Fruit fly (Drosophila melanogaster) whole organism, embryonic: ENCODE measurements around the gene GstZ1.

ENCODE experiments used
- B-H1 ChIP-seq: fragments of 200-800 bp; sonication (Bioruptor generic); IDR thresholded peaks from 3 replicates; pipeline ENCODE4 v1.3.6; 2022; ENCODE audit warnings: missing biosample characterization, missing genetic modification characterization
- Bteb2 ChIP-seq: fragments of 200-800 bp; sonication (Bioruptor generic); optimal IDR thresholded peaks from 2 replicates; lab custom pipeline; 2016; ENCODE audit warnings: missing biosample characterization, missing genetic modification characterization
- CG13296 ChIP-seq: fragments of 200-800 bp; sonication (Bioruptor generic); optimal IDR thresholded peaks from 3 replicates; lab custom pipeline; 2018; ENCODE audit warnings: missing biosample characterization, mild to moderate bottlenecking, missing genetic modification characterization
- CG13424 ChIP-seq: fragments of 200-800 bp; sonication (Bioruptor generic); optimal IDR thresholded peaks from 2 replicates; lab custom pipeline; 2019; ENCODE audit warnings: missing biosample characterization, mild to moderate bottlenecking, missing genetic modification characterization, moderate library complexity
- CG14710 ChIP-seq: fragments of 200-800 bp; sonication (Bioruptor generic); optimal IDR thresholded peaks from 3 replicates; lab custom pipeline; 2019; ENCODE audit warnings: missing biosample characterization, mild to moderate bottlenecking, missing genetic modification characterization, moderate library complexity
- CG15269 ChIP-seq: fragments of 200-800 bp; sonication (Bioruptor generic); optimal IDR thresholded peaks from 2 replicates; lab custom pipeline; 2018; ENCODE audit warnings: missing biosample characterization, mild to moderate bottlenecking, missing genetic modification characterization, moderate library complexity
- CG18599 ChIP-seq: fragments of 200-800 bp; sonication (Bioruptor generic); optimal IDR thresholded peaks from 3 replicates; lab custom pipeline; 2017; ENCODE audit warnings: missing biosample characterization, missing genetic modification characterization, mild to moderate bottlenecking, moderate library complexity, missing genetic modification reagents
- CG2875 ChIP-seq: fragments of 200-800 bp; sonication (Bioruptor generic); optimal IDR thresholded peaks from 2 replicates; lab custom pipeline; 2017; ENCODE audit warnings: missing biosample characterization, mild to moderate bottlenecking, missing genetic modification characterization, missing genetic modification reagents
- CG30431 ChIP-seq: fragments of 200-800 bp; sonication (Bioruptor generic); optimal IDR thresholded peaks from 2 replicates; lab custom pipeline; 2017; ENCODE audit warnings: missing biosample characterization, missing genetic modification characterization
- CG32772 ChIP-seq: fragments of 200-800 bp; sonication (Bioruptor generic); IDR thresholded peaks from 2 replicates; pipeline ENCODE4 v1.3.6; 2022; ENCODE audit warnings: missing biosample characterization, missing genetic modification characterization
- CG34224 ChIP-seq: fragments of 200-800 bp; sonication (Bioruptor generic); IDR thresholded peaks from 3 replicates; pipeline ENCODE4 v1.3.6; 2022; ENCODE audit warnings: missing biosample characterization, missing genetic modification characterization; ENCODE audit not compliant: partially characterized antibody
- CG3838 ChIP-seq: fragments of 200-800 bp; sonication (Bioruptor generic); optimal IDR thresholded peaks from 3 replicates; lab custom pipeline; 2016; ENCODE audit warnings: missing biosample characterization, missing genetic modification characterization
- CG4328 ChIP-seq: fragments of 200-800 bp; sonication (Bioruptor generic); optimal IDR thresholded peaks from 3 replicates; lab custom pipeline; 2017; ENCODE audit warnings: missing biosample characterization, missing genetic modification reagents, missing genetic modification characterization
- CG4730 ChIP-seq: fragments of 200-800 bp; sonication (Bioruptor generic); IDR thresholded peaks from 2 replicates; pipeline ENCODE4 v1.3.6; 2022; ENCODE audit warnings: missing biosample characterization, missing genetic modification characterization
- CG5180 ChIP-seq: fragments of 200-800 bp; sonication (Bioruptor generic); optimal IDR thresholded peaks from 3 replicates; lab custom pipeline; 2017; ENCODE audit warnings: missing biosample characterization, missing genetic modification characterization, mild to moderate bottlenecking, moderate library complexity, missing genetic modification reagents
- CrebB ChIP-seq: fragments of 200-800 bp; sonication (Bioruptor generic); optimal IDR thresholded peaks from 3 replicates; lab custom pipeline; 2018; ENCODE audit warnings: missing biosample characterization, mild to moderate bottlenecking, missing genetic modification characterization
- Dek ChIP-seq: fragments of 200-800 bp; sonication (Bioruptor generic); optimal IDR thresholded peaks from 3 replicates; lab custom pipeline; 2019; ENCODE audit warnings: missing biosample characterization, mild to moderate bottlenecking, missing genetic modification characterization, moderate library complexity
- HmgD ChIP-seq: fragments of 200-800 bp; sonication (Bioruptor generic); optimal IDR thresholded peaks from 3 replicates; lab custom pipeline; 2016; ENCODE audit warnings: missing biosample characterization, missing genetic modification characterization
- Pdp1 ChIP-seq, 2 experiments: fragments of 200-800 bp; sonication (Bioruptor generic); optimal IDR thresholded peaks; 3 replicates each; lab custom pipeline; 2016; ENCODE audit warnings: missing biosample characterization in 2 of 2, missing genetic modification characterization in 2 of 2, mild to moderate bottlenecking in 1 of 2, moderate library complexity in 1 of 2
- Xrp1 ChIP-seq: fragments of 200-800 bp; sonication (Bioruptor generic); IDR thresholded peaks from 2 replicates; pipeline ENCODE4 v1.3.6; 2022; ENCODE audit warnings: missing biosample characterization, missing genetic modification characterization
- btn ChIP-seq: fragments of 200-800 bp; sonication (Bioruptor generic); optimal IDR thresholded peaks from 2 replicates; lab custom pipeline; 2016; ENCODE audit warnings: missing biosample characterization, missing genetic modification characterization
- caup ChIP-seq: fragments of 200-800 bp; sonication (Bioruptor generic); optimal IDR thresholded peaks from 3 replicates; lab custom pipeline; 2017; ENCODE audit warnings: missing biosample characterization, mild to moderate bottlenecking, missing genetic modification characterization, moderate library complexity; ENCODE audit not compliant: severe bottlenecking
- croc ChIP-seq: fragments of 200-800 bp; sonication (Bioruptor generic); conservative IDR thresholded peaks from 3 replicates; pipeline ENCODE4 v1.3.6; 2022; ENCODE audit warnings: missing biosample characterization, missing genetic modification characterization
- da ChIP-seq: fragments of 200-800 bp; sonication (Bioruptor generic); optimal IDR thresholded peaks from 2 replicates; lab custom pipeline; 2016; ENCODE audit warnings: missing biosample characterization, missing genetic modification characterization
- dan ChIP-seq: fragments of 200-800 bp; sonication (Bioruptor generic); IDR thresholded peaks from 2 replicates; pipeline ENCODE4 v1.3.6; 2022; ENCODE audit warnings: missing biosample characterization, missing genetic modification characterization
- fd64A ChIP-seq: fragments of 200-800 bp; sonication (Bioruptor generic); optimal IDR thresholded peaks from 3 replicates; lab custom pipeline; 2018; ENCODE audit warnings: missing biosample characterization, mild to moderate bottlenecking, missing genetic modification characterization
- fd96Cb ChIP-seq: fragments of 200-800 bp; sonication (Bioruptor generic); optimal IDR thresholded peaks from 2 replicates; lab custom pipeline; 2018; ENCODE audit warnings: missing biosample characterization, mild to moderate bottlenecking, missing genetic modification characterization, moderate library complexity
- fu2 ChIP-seq: fragments of 200-800 bp; sonication (Bioruptor generic); optimal IDR thresholded peaks from 2 replicates; lab custom pipeline; 2016; ENCODE audit warnings: missing biosample characterization, missing genetic modification characterization
- gro ChIP-seq: fragments of 200-800 bp; sonication (Bioruptor generic); optimal IDR thresholded peaks from 2 replicates; lab custom pipeline; 2016; ENCODE audit warnings: missing biosample characterization, missing genetic modification characterization
- ham ChIP-seq: fragments of 200-800 bp; sonication (Bioruptor generic); IDR thresholded peaks from 2 replicates; pipeline ENCODE4 v1.3.6; 2022; ENCODE audit warnings: missing biosample characterization, missing genetic modification characterization
- hkb ChIP-seq, 2 experiments: fragments of 200-800 bp in 1 of 2; fragments of >200 bp in 1 of 2; sonication (Bioruptor generic) in 1 of 2; IDR thresholded peaks in 1 of 2; optimal IDR thresholded peaks in 1 of 2; 2 replicates each; pipeline versions ENCODE4 v1.3.6 to Lab custom; 2017 to 2022; ENCODE audit warnings: missing biosample characterization in 1 of 2, missing genetic modification characterization in 1 of 2
- inv ChIP-seq: fragments of 200-800 bp; sonication (Bioruptor generic); IDR thresholded peaks from 2 replicates; pipeline ENCODE4 v1.3.6; 2022; ENCODE audit warnings: missing biosample characterization, missing genetic modification characterization; ENCODE audit not compliant: partially characterized antibody
- ken ChIP-seq: fragments of 200-800 bp; sonication (Bioruptor generic); IDR thresholded peaks from 3 replicates; pipeline ENCODE4 v1.3.6; 2022; ENCODE audit warnings: missing biosample characterization, missing genetic modification characterization
- lov ChIP-seq, 2 experiments: fragments of 200-800 bp in 1 of 2; fragments of >200 bp in 1 of 2; sonication (Bioruptor generic) in 1 of 2; IDR thresholded peaks in 1 of 2; optimal IDR thresholded peaks in 1 of 2; 2 replicates in 1 of 2; 3 replicates in 1 of 2; pipeline versions ENCODE4 v1.3.6 to Lab custom; 2017 to 2022; ENCODE audit warnings: missing biosample characterization in 1 of 2, missing genetic modification characterization in 1 of 2
- nerfin-2 ChIP-seq: fragments of 200-800 bp; sonication (Bioruptor generic); IDR thresholded peaks from 2 replicates; pipeline ENCODE4 v1.3.6; 2022; ENCODE audit warnings: missing biosample characterization, missing genetic modification characterization; ENCODE audit not compliant: partially characterized antibody
- nom ChIP-seq: fragments of 200-800 bp; sonication (Bioruptor generic); optimal IDR thresholded peaks from 2 replicates; lab custom pipeline; 2017; ENCODE audit warnings: missing biosample characterization, missing genetic modification characterization, mild to moderate bottlenecking, moderate library complexity, missing genetic modification reagents
- pfk ChIP-seq: fragments of 200-800 bp; sonication (Bioruptor generic); optimal IDR thresholded peaks from 2 replicates; lab custom pipeline; 2018; ENCODE audit warnings: missing biosample characterization, mild to moderate bottlenecking, missing genetic modification characterization, moderate library complexity
- pho ChIP-seq: fragments of 200-800 bp; sonication (Bioruptor generic); optimal IDR thresholded peaks from 2 replicates; lab custom pipeline; 2016; ENCODE audit warnings: missing biosample characterization, missing genetic modification characterization
- pnt ChIP-seq: fragments of 200-800 bp; sonication (Bioruptor generic); optimal IDR thresholded peaks from 3 replicates; lab custom pipeline; 2016; ENCODE audit warnings: missing biosample characterization, missing genetic modification characterization
- ranshi ChIP-seq: fragments of 200-800 bp; sonication (Bioruptor generic); IDR thresholded peaks from 2 replicates; pipeline ENCODE4 v1.3.6; 2022; ENCODE audit warnings: missing biosample characterization, missing genetic modification characterization
- ro ChIP-seq: fragments of 200-800 bp; sonication (Bioruptor generic); IDR thresholded peaks from 2 replicates; pipeline ENCODE4 v1.3.6; 2022; ENCODE audit warnings: missing biosample characterization, missing genetic modification characterization
- run ChIP-seq: fragments of 200-800 bp; sonication (Bioruptor generic); optimal IDR thresholded peaks from 3 replicates; lab custom pipeline; 2018; ENCODE audit warnings: missing biosample characterization, mild to moderate bottlenecking, missing genetic modification characterization
- sens-2 ChIP-seq: fragments of 200-800 bp; sonication (Bioruptor generic); IDR thresholded peaks from 2 replicates; pipeline ENCODE4 v1.3.6; 2022; ENCODE audit warnings: missing biosample characterization, missing genetic modification characterization
- stwl ChIP-seq: fragments of 200-800 bp; sonication (Bioruptor generic); optimal IDR thresholded peaks from 3 replicates; lab custom pipeline; 2018; ENCODE audit warnings: missing biosample characterization, mild to moderate bottlenecking, missing genetic modification characterization, moderate library complexity
- trh ChIP-seq: fragments of 200-800 bp; sonication (Bioruptor generic); optimal IDR thresholded peaks from 2 replicates; lab custom pipeline; 2016; ENCODE audit warnings: missing biosample characterization, missing genetic modification characterization
- vfl ChIP-seq: fragments of 200-800 bp; sonication (Bioruptor generic); optimal IDR thresholded peaks from 2 replicates; lab custom pipeline; 2016; ENCODE audit warnings: missing biosample characterization, missing genetic modification characterization
- wdn ChIP-seq: fragments of 200-800 bp; sonication (Bioruptor generic); IDR thresholded peaks from 2 replicates; pipeline ENCODE4 v1.3.6; 2022; ENCODE audit warnings: missing biosample characterization, missing genetic modification characterization
- yki ChIP-seq: fragments of >200 bp; optimal IDR thresholded peaks from 3 replicates; lab custom pipeline; 2018
- zfh2 ChIP-seq: fragments of 200-800 bp; sonication (Bioruptor generic); optimal IDR thresholded peaks from 2 replicates; lab custom pipeline; 2016; ENCODE audit warnings: missing biosample characterization, missing genetic modification characterization

Gene GstZ1

DNA sequence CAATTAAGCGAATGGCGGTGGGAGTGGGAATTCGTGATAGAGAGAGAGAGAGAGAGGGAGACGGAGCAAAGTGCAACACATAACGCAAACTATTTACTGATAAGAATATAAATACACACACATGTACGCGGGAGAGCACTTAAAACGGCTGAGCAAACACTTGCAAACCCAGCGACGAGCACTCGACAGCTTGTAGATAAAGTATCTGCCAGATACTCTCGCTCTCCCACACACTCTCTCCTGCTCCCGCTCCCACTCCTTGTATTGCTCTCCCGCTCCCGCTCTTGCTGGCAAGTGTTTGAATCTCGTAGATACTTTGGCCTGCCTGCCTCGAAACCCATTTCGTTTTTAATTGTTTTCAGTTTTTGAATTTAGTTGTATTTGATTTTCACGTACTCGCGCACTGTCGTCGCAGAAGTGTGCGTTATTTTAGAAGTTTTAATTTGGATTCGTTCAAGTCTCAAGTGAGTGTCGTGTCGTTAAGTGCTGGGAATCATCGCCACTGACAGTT is 28.1 kb downstream of the GstZ1 start (continued):
- TF ChIP-seq inv (no peak), CG2875 (GFP tag; lab: Kevin White, UChicago) (peak; percentile 49), ro (GFP tag; lab: Robert Waterston, UW) (no peak), CG13296 (GFP tag; lab: Kevin White, UChicago) (peak; percentile 75), vfl (GFP tag; lab: Kevin White, UChicago) (no peak), run (tag; lab: Kevin White, UChicago) (no peak), fd64A (GFP tag; lab: Kevin White, UChicago) (peak; percentile 79), stwl (tag; lab: Kevin White, UChicago) (no peak), CG5180 (GFP tag; lab: Kevin White, UChicago) (peak; percentile 6), CG15269 (tag; lab: Kevin White, UChicago) (no peak), ham (GFP tag; lab: Robert Waterston, UW) (no peak), CG32772 (GFP tag; lab: Robert Waterston, UW) (no peak), B-H1 (GFP tag; lab: Robert Waterston, UW) (no peak; the same call in 2 of the 3 replicates), trh (GFP tag; lab: Kevin White, UChicago) (no peak), HmgD (no peak), gro (GFP tag; lab: Kevin White, UChicago) (peak; percentile 79), ken (GFP tag; lab: Robert Waterston, UW) (no peak), pfk (GFP tag; lab: Kevin White, UChicago) (peak; percentile 66), caup (GFP tag; lab: Kevin White, UChicago) (peak; percentile 69), pho (GFP tag; lab: Kevin White, UChicago) (no peak), CG30431 (GFP tag; lab: Kevin White, UChicago) (no peak), btn (no peak), nerfin-2 (GFP tag; lab: Robert Waterston, UW) (no peak), croc (GFP tag; lab: Robert Waterston, UW) (no peak), lov (optimal IDR thresholded peaks at IDR 0.05; lab: Kevin White, UChicago) (no peak), lov (GFP tag; IDR thresholded peaks at IDR 0.05; lab: Robert Waterston, UW) (no peak), CG3838 (GFP tag; lab: Kevin White, UChicago) (no peak), pnt (GFP tag; lab: Kevin White, UChicago) (no peak), Bteb2 (GFP tag; lab: Kevin White, UChicago) (no peak), sens-2 (GFP tag; lab: Robert Waterston, UW) (no peak), zfh2 (GFP tag; lab: Kevin White, UChicago) (no peak), da (no peak), fu2 (GFP tag; lab: Kevin White, UChicago) (no peak), CrebB (tag; lab: Kevin White, UChicago) (peak; percentile 76), Xrp1 (GFP tag; lab: Robert Waterston, UW) (peak; percentile 60), wdn (GFP tag; lab: Robert Waterston, UW) (no peak), dan (GFP tag; lab: Robert Waterston, UW) (no peak), Pdp1 (GFP tag; optimal IDR thresholded peaks at IDR 0.05; lab: Kevin White, UChicago) (peak in 1 of 2 experiments; percentile 68), CG18599 (GFP tag; lab: Kevin White, UChicago) (peak; percentile 60), CG14710 (tag; lab: Kevin White, UChicago) (no peak), yki (lab: Kevin White, UChicago) (peak; percentile 97), fd96Cb (tag; lab: Kevin White, UChicago) (no peak), Dek (no peak), nom (GFP tag; lab: Kevin White, UChicago) (peak; percentile 95), ranshi (GFP tag; lab: Robert Waterston, UW) (peak; percentile 31; the same call in 1 of the 2 replicates), CG13424 (tag; lab: Kevin White, UChicago) (peak; percentile 25), CG34224 (GFP tag; lab: Robert Waterston, UW) (peak; percentile 72; the same call in 2 of the 3 replicates), CG4328 (GFP tag; lab: Kevin White, UChicago) (peak; percentile 72), CG4730 (GFP tag; lab: Robert Waterston, UW) (no peak), hkb (optimal IDR thresholded peaks at IDR 0.05; lab: Kevin White, UChicago) (no peak), hkb (GFP tag; IDR thresholded peaks at IDR 0.05; lab: Robert Waterston, UW) (peak; percentile 62)
